Worm (Caenorhabditis elegans) whole organism, L2 larva: Measurements from ENCODE around the gene let-756.

Source experiments
- C34F6.9 ChIP-seq: fragments of 150-350 bp; optimal IDR thresholded peaks from 2 replicates; lab custom pipeline; 2014; ENCODE audit warnings: missing biosample characterization, missing genetic modification characterization
- F13H6.1 ChIP-seq: sonication (generic microtip); optimal IDR thresholded peaks from 2 replicates; lab custom pipeline; 2016; ENCODE audit warnings: missing genetic modification characterization, missing compliant biosample characterization
- R02D3.7 ChIP-seq: fragments of 150-350 bp; optimal IDR thresholded peaks from 2 replicates; lab custom pipeline; 2014; ENCODE audit warnings: missing biosample characterization, missing genetic modification characterization
- Y55F3AM.14 ChIP-seq: fragments of 200-800 bp; sonication (Bioruptor generic); optimal IDR thresholded peaks from 2 replicates; lab custom pipeline; 2018; ENCODE audit warnings: mild to moderate bottlenecking, missing genetic modification characterization, missing compliant biosample characterization
- ZK546.5 ChIP-seq: sonication (generic microtip); optimal IDR thresholded peaks from 2 replicates; lab custom pipeline; 2017; ENCODE audit warnings: missing biosample characterization, missing genetic modification characterization
- alr-1 ChIP-seq: fragments of 150-350 bp; optimal IDR thresholded peaks from 2 replicates; lab custom pipeline; 2014; ENCODE audit warnings: missing biosample characterization, missing genetic modification characterization
- aly-2 ChIP-seq: fragments of 150-350 bp; optimal IDR thresholded peaks from 2 replicates; lab custom pipeline; 2014; ENCODE audit warnings: missing biosample characterization, missing genetic modification characterization
- ama-1 ChIP-seq: fragments of 150-350 bp; optimal IDR thresholded peaks from 2 replicates; lab custom pipeline; 2018; ENCODE audit warnings: inconsistent platforms
- blmp-1 ChIP-seq: sonication (generic microtip); optimal IDR thresholded peaks from 2 replicates; lab custom pipeline; 2017; ENCODE audit warnings: missing genetic modification characterization, mild to moderate bottlenecking, missing compliant biosample characterization, antibody characterized with exemption, moderate library complexity; ENCODE audit not compliant: insufficient read depth
- ceh-16 ChIP-seq: fragments of 150-350 bp; optimal IDR thresholded peaks from 2 replicates; lab custom pipeline; 2014; ENCODE audit warnings: missing biosample characterization, missing genetic modification characterization
- crh-2 ChIP-seq: sonication (generic microtip); optimal IDR thresholded peaks from 2 replicates; lab custom pipeline; 2017; ENCODE audit warnings: missing biosample characterization, missing genetic modification characterization
- dmd-4 ChIP-seq: sonication (generic microtip); optimal IDR thresholded peaks from 2 replicates; lab custom pipeline; 2017; ENCODE audit warnings: missing biosample characterization, missing genetic modification characterization
- elt-1 ChIP-seq: fragments of 150-350 bp; optimal IDR thresholded peaks from 2 replicates; lab custom pipeline; 2014; ENCODE audit warnings: missing biosample characterization, missing genetic modification characterization
- elt-3 ChIP-seq: sonication (generic microtip); optimal IDR thresholded peaks from 2 replicates; lab custom pipeline; 2017; ENCODE audit warnings: missing biosample characterization, missing genetic modification characterization
- fos-1 ChIP-seq: fragments of 150-350 bp; optimal IDR thresholded peaks from 2 replicates; lab custom pipeline; 2014; ENCODE audit warnings: missing biosample characterization, missing genetic modification characterization
- gmeb-1 ChIP-seq: fragments of 150-350 bp; optimal IDR thresholded peaks from 2 replicates; lab custom pipeline; 2014; ENCODE audit warnings: missing biosample characterization, missing genetic modification characterization
- lin-11 ChIP-seq: fragments of 150-350 bp; sonication (generic microtip); optimal IDR thresholded peaks from 2 replicates; lab custom pipeline; 2014; ENCODE audit warnings: missing biosample characterization, missing genetic modification characterization, inconsistent platforms, mixed read lengths
- lin-39 ChIP-seq: fragments of 150-350 bp; optimal IDR thresholded peaks from 2 replicates; lab custom pipeline; 2014; ENCODE audit warnings: missing biosample characterization, missing genetic modification reagents, missing genetic modification characterization
- lsy-2 ChIP-seq, 2 experiments: fragments of 150-350 bp in 1 of 2; sonication (generic microtip) in 1 of 2; optimal IDR thresholded peaks; 2 replicates each; lab custom pipeline; 2014 to 2017; ENCODE audit warnings: missing biosample characterization in 2 of 2, missing genetic modification characterization in 2 of 2
- mab-5 ChIP-seq: fragments of 150-350 bp; optimal IDR thresholded peaks from 2 replicates; lab custom pipeline; 2014; ENCODE audit warnings: missing biosample characterization, missing genetic modification characterization
- mbf-1 ChIP-seq: sonication (generic microtip); optimal IDR thresholded peaks from 2 replicates; lab custom pipeline; 2017; ENCODE audit warnings: missing biosample characterization, missing genetic modification characterization
- nhr-10 ChIP-seq: sonication (generic microtip); optimal IDR thresholded peaks from 2 replicates; lab custom pipeline; 2017; ENCODE audit warnings: missing biosample characterization, missing genetic modification characterization
- nhr-11 ChIP-seq: fragments of 150-350 bp; optimal IDR thresholded peaks from 2 replicates; lab custom pipeline; 2014; ENCODE audit warnings: missing biosample characterization, missing genetic modification characterization
- nhr-12 ChIP-seq: fragments of 150-350 bp; optimal IDR thresholded peaks from 2 replicates; lab custom pipeline; 2014; ENCODE audit warnings: missing biosample characterization, missing genetic modification characterization
- nhr-129 ChIP-seq: fragments of 150-350 bp; optimal IDR thresholded peaks from 2 replicates; lab custom pipeline; 2014; ENCODE audit warnings: missing biosample characterization, missing genetic modification characterization
- nhr-21 ChIP-seq: fragments of 150-350 bp; optimal IDR thresholded peaks from 2 replicates; lab custom pipeline; 2014; ENCODE audit warnings: missing biosample characterization, missing genetic modification characterization
- nhr-23 ChIP-seq: fragments of 150-350 bp; optimal IDR thresholded peaks from 2 replicates; lab custom pipeline; 2014; ENCODE audit warnings: missing biosample characterization, missing genetic modification reagents, missing genetic modification characterization
- nhr-237 ChIP-seq: fragments of 150-350 bp; optimal IDR thresholded peaks from 2 replicates; lab custom pipeline; 2014; ENCODE audit warnings: missing biosample characterization, missing genetic modification characterization
- nhr-25 ChIP-seq: fragments of 150-350 bp; sonication (generic microtip); optimal IDR thresholded peaks from 3 replicates; lab custom pipeline; 2014; ENCODE audit warnings: missing biosample characterization, missing genetic modification characterization
- nhr-6 ChIP-seq: fragments of 150-350 bp; optimal IDR thresholded peaks from 2 replicates; lab custom pipeline; 2014; ENCODE audit warnings: missing biosample characterization, missing genetic modification characterization
- nhr-77 ChIP-seq: fragments of 150-350 bp; optimal IDR thresholded peaks from 2 replicates; lab custom pipeline; 2014; ENCODE audit warnings: missing biosample characterization, missing genetic modification characterization
- peb-1 ChIP-seq: fragments of 150-350 bp; optimal IDR thresholded peaks from 2 replicates; lab custom pipeline; 2014; ENCODE audit warnings: missing biosample characterization, missing genetic modification characterization
- sem-4 ChIP-seq: fragments of 150-350 bp; optimal IDR thresholded peaks from 2 replicates; lab custom pipeline; 2014; ENCODE audit warnings: missing biosample characterization, missing genetic modification reagents, missing genetic modification characterization
- skn-1 ChIP-seq: sonication (generic microtip); optimal IDR thresholded peaks from 2 replicates; lab custom pipeline; 2017; ENCODE audit warnings: missing biosample characterization, missing genetic modification characterization
- sma-3 ChIP-seq: sonication (generic microtip); optimal IDR thresholded peaks from 2 replicates; lab custom pipeline; 2016; ENCODE audit warnings: missing genetic modification reagents, missing genetic modification characterization, missing compliant biosample characterization
- sma-9 ChIP-seq, 2 experiments: fragments of 150-350 bp in 1 of 2; sonication (generic microtip) in 1 of 2; optimal IDR thresholded peaks; 2 replicates each; lab custom pipeline; 2014 to 2016; ENCODE audit warnings: missing genetic modification characterization in 2 of 2, mild to moderate bottlenecking in 1 of 2, missing biosample characterization in 1 of 2, missing compliant biosample characterization in 1 of 2, missing genetic modification reagents in 1 of 2, moderate library complexity in 1 of 2
- snpc-4 ChIP-seq: fragments of 150-350 bp; optimal IDR thresholded peaks from 2 replicates; lab custom pipeline; 2014; ENCODE audit warnings: missing biosample characterization, missing genetic modification characterization
- unc-39 ChIP-seq: fragments of 150-350 bp; optimal IDR thresholded peaks from 2 replicates; lab custom pipeline; 2014; ENCODE audit warnings: missing biosample characterization, missing genetic modification characterization
- unc-55 ChIP-seq: fragments of 150-350 bp; sonication (generic microtip); optimal IDR thresholded peaks from 3 replicates; lab custom pipeline; 2014; ENCODE audit warnings: missing biosample characterization, missing genetic modification reagents, missing genetic modification characterization
- unc-62 ChIP-seq: fragments of 150-350 bp; optimal IDR thresholded peaks from 2 replicates; lab custom pipeline; 2014; ENCODE audit warnings: missing biosample characterization, missing genetic modification reagents, missing genetic modification characterization
- zag-1 ChIP-seq: fragments of 150-350 bp; optimal IDR thresholded peaks from 2 replicates; lab custom pipeline; 2014; ENCODE audit warnings: missing biosample characterization, missing genetic modification characterization
- ztf-1 ChIP-seq: fragments of 200-800 bp; sonication (Bioruptor generic); conservative IDR thresholded peaks from 2 replicates; pipeline ENCODE4 v1.3.6; 2022; ENCODE audit warnings: missing genetic modification characterization, missing compliant biosample characterization
- ztf-4 ChIP-seq: fragments of 150-350 bp; optimal IDR thresholded peaks from 2 replicates; lab custom pipeline; 2014; ENCODE audit warnings: missing biosample characterization, missing genetic modification characterization

Gene let-756

ce11 chrIII:6439854-6440253 lies 32.9 kb downstream of the let-756 start:
- no peak for TF ChIP-seq Y55F3AM.14 (GFP tag; lab: Kevin White, UChicago)
- TF ChIP-seq blmp-1 (tag; lab: Kevin White, UChicago): no peak
- no peak for TF ChIP-seq skn-1 (tag; lab: Kevin White, UChicago)
- TF ChIP-seq aly-2 (tag; lab: Kevin White, UChicago): no peak
- TF ChIP-seq ceh-16 (tag; lab: Kevin White, UChicago): no peak
- no peak for TF ChIP-seq unc-62
- no peak for TF ChIP-seq sem-4 (tag; lab: Kevin White, UChicago)
- no peak for TF ChIP-seq nhr-237 (tag; lab: Kevin White, UChicago)
- no peak for TF ChIP-seq peb-1
- TF ChIP-seq nhr-11 (tag; lab: Kevin White, UChicago): no peak
- TF ChIP-seq gmeb-1 (tag; lab: Kevin White, UChicago): no peak
- TF ChIP-seq sma-3 (GFP tag; lab: Kevin White, UChicago): no peak
- no peak for TF ChIP-seq R02D3.7 (tag; lab: Kevin White, UChicago)
- no peak for TF ChIP-seq nhr-6 (tag; lab: Kevin White, UChicago)
- no peak for TF ChIP-seq C34F6.9 (tag; lab: Kevin White, UChicago)
- no peak for TF ChIP-seq snpc-4 (tag; lab: Kevin White, UChicago)

- TF ChIP-seq ZK546.5 (tag; lab: Kevin White, UChicago): no peak
- TF ChIP-seq sma-9 (GFP tag; optimal IDR thresholded peaks at IDR 0.05; lab: Kevin White, UChicago): peak; percentile 22
- no peak for TF ChIP-seq sma-9 (tag; optimal IDR thresholded peaks at IDR 0.05; lab: Kevin White, UChicago)
- peak; percentile 2 for TF ChIP-seq sma-3 (GFP tag; lab: Kevin White, UChicago)
- TF ChIP-seq unc-62: no peak
- TF ChIP-seq nhr-237 (tag; lab: Kevin White, UChicago): no peak
- no peak for TF ChIP-seq ceh-16 (tag; lab: Kevin White, UChicago)
- peak; percentile 16 for TF ChIP-seq crh-2
- no peak for TF ChIP-seq Y55F3AM.14 (GFP tag; lab: Kevin White, UChicago)
- TF ChIP-seq alr-1 (tag; lab: Kevin White, UChicago): no peak
- no peak for TF ChIP-seq nhr-25 (tag; lab: Kevin White, UChicago)
- peak; percentile 21 for TF ChIP-seq blmp-1 (tag; lab: Kevin White, UChicago)
- peak; percentile 31 for TF ChIP-seq ama-1
- peak; percentile 22 for TF ChIP-seq fos-1 (tag; lab: Kevin White, UChicago)
- peak in 1 of 2 experiments; percentile 49 for TF ChIP-seq lsy-2 (tag; optimal IDR thresholded peaks at IDR 0.05; lab: Kevin White, UChicago)
- TF ChIP-seq, all 48 proteins: peak for 7
These were observed 35.6 kb downstream of the let-756 start, which contains the start of gene mel-32 for ce11 chrIII:6442305-6443125. mel-32 (minus strand) TSS chrIII:6443000.

- TF ChIP-seq ztf-1 (no peak), skn-1 (tag; lab: Kevin White, UChicago) (no peak), ceh-16 (tag; lab: Kevin White, UChicago) (no peak), nhr-25 (tag; lab: Kevin White, UChicago) (peak; percentile 7), nhr-77 (tag; lab: Kevin White, UChicago) (no peak), snpc-4 (tag; lab: Kevin White, UChicago) (no peak), peb-1 (no peak), unc-62 (no peak), dmd-4 (no peak), lin-39 (no peak), sma-9 (GFP tag; optimal IDR thresholded peaks at IDR 0.05; lab: Kevin White, UChicago) (peak; percentile 59), sma-9 (tag; optimal IDR thresholded peaks at IDR 0.05; lab: Kevin White, UChicago) (no peak), unc-39 (tag; lab: Kevin White, UChicago) (no peak), nhr-21 (peak; percentile 0), ama-1 (no peak), mbf-1 (tag; lab: Kevin White, UChicago) (no peak), nhr-129 (tag; lab: Kevin White, UChicago) (peak; percentile 59), nhr-6 (tag; lab: Kevin White, UChicago) (no peak), blmp-1 (tag; lab: Kevin White, UChicago) (no peak), sem-4 (tag; lab: Kevin White, UChicago) (no peak), lsy-2 (tag; optimal IDR thresholded peaks at IDR 0.05; lab: Kevin White, UChicago) (peak in 1 of 2 experiments; percentile 84), nhr-12 (tag; lab: Kevin White, UChicago) (no peak), ztf-4 (tag; lab: Kevin White, UChicago) (peak; percentile 16), elt-3 (tag; lab: Kevin White, UChicago) (no peak), nhr-237 (tag; lab: Kevin White, UChicago) (no peak), unc-55 (GFP tag; lab: Kevin White, UChicago) (peak; percentile 51), C34F6.9 (tag; lab: Kevin White, UChicago) (peak; percentile 68), fos-1 (tag; lab: Kevin White, UChicago) (peak; percentile 32), nhr-11 (tag; lab: Kevin White, UChicago) (no peak), elt-1 (tag; lab: Kevin White, UChicago) (no peak), F13H6.1 (tag; lab: Kevin White, UChicago) (peak; percentile 56), nhr-23 (tag; lab: Kevin White, UChicago) (no peak), aly-2 (tag; lab: Kevin White, UChicago) (no peak), sma-3 (GFP tag; lab: Kevin White, UChicago) (peak; percentile 47), zag-1 (tag; lab: Kevin White, UChicago) (no peak), mab-5 (tag; lab: Kevin White, UChicago) (no peak), nhr-10 (tag; lab: Kevin White, UChicago) (no peak), lin-11 (no peak), crh-2 (peak; percentile 65), Y55F3AM.14 (GFP tag; lab: Kevin White, UChicago) (no peak)
These were observed 37.4 kb downstream of the let-756 start, which contains the start of gene C05D11.13 for ce11 chrIII:6444335-6444734. C05D11.13 (minus strand) TSS chrIII:6444586.
